Worm (Caenorhabditis elegans): Measurements from ENCODE around the gene ergi-1.

DNA sequence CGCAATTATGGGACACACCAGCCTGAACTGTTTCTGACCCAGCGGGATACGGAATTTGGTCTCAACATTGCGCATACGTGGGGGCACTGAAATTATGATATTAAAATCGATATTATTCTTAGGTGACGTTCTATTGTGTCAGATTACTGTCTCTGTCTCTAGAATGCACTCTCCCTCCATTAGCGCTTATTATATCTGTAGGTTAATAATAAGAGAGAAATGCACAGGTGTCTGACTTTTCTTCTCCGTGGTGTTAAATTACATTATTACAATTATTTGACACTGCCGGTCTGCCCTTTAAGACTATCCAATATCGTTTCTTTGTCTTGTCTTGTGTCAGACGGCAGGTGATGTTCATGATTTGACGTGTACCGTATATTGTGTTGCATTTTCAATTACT lies 7.5 kb upstream of the ergi-1 start:
- TF ChIP-seq R02D3.7 (tag; optimal IDR thresholded peaks at IDR 0.05) (no peak), unc-39 (tag; optimal IDR thresholded peaks at IDR 0.05) (no peak), unc-62 (GFP tag; optimal IDR thresholded peaks at IDR 0.05) (no peak), nhr-12 (tag; optimal IDR thresholded peaks at IDR 0.05) (no peak), egl-27 (tag; optimal IDR thresholded peaks at IDR 0.05) (no peak), nhr-25 (tag; optimal IDR thresholded peaks at IDR 0.05) (no peak), aly-2 (tag; optimal IDR thresholded peaks at IDR 0.05) (no peak), sma-9 (GFP tag; optimal IDR thresholded peaks at IDR 0.05) (no peak), sma-9 (tag; optimal IDR thresholded peaks at IDR 0.05) (no peak), skn-1 (tag; optimal IDR thresholded peaks at IDR 0.05) (no peak), ceh-16 (tag; optimal IDR thresholded peaks at IDR 0.05) (no peak)

Data from whole organism, L2 larva.